Fruit fly (Drosophila melanogaster) whole organism, larva: ENCODE results near the gene EMC5.
A peak's percentile ranks its signal among the peaks of the same experiment; 100 is the strongest.

Experiments used
- noc ChIP-seq: fragments of 200-800 bp; sonication (Bioruptor generic); optimal IDR thresholded peaks from 3 replicates; lab custom pipeline; 2019; ENCODE audit warnings: missing biosample characterization, mild to moderate bottlenecking, missing genetic modification characterization, moderate library complexity

Gene EMC5

dm6 chr2L:19035013-19035412 is 47.5 kb downstream of the EMC5 start:
- TF ChIP-seq noc: no peak

dm6 chr2L:19036105-19036714 is 48.7 kb downstream of the EMC5 start:
- TF ChIP-seq noc: peak; percentile 72

dm6 chr2L:19037011-19037410 is 49.5 kb downstream of the EMC5 start:
- no peak for TF ChIP-seq noc

- no peak for TF ChIP-seq noc
Measured at dm6 chr2L:19037455-19037854, 49.9 kb downstream of the EMC5 start.
